Fruit fly (Drosophila melanogaster): ENCODE measurements around the gene CG7968.

Gene CG7968

dm6 chr2L:13829540-13829939 lies 19.7 kb upstream of the CG7968 start, which contains the start of the genes Arpc1 and Orc5 (continued):
- TF ChIP-seq CG12391 (tag; optimal IDR thresholded peaks at IDR 0.05): no peak
- peak; percentile 79 for TF ChIP-seq CG4617 (GFP tag; optimal IDR thresholded peaks at IDR 0.05; ENCODE audit: borderline replicate concordance)
- TF ChIP-seq CG15073 (GFP tag; optimal IDR thresholded peaks at IDR 0.05): no peak
- no peak for TF ChIP-seq Gug (GFP tag; IDR thresholded peaks at IDR 0.05)
- no peak for TF ChIP-seq CG13775 (GFP tag; optimal IDR thresholded peaks at IDR 0.05)
- TF ChIP-seq Nf-YA (GFP tag; IDR thresholded peaks at IDR 0.05): no peak
- TF ChIP-seq CG2202 (tag; optimal IDR thresholded peaks at IDR 0.05): no peak
- peak; percentile 78 for TF ChIP-seq CG42726 (GFP tag; IDR thresholded peaks at IDR 0.05; ENCODE audit: partially characterized antibody)
- no peak for TF ChIP-seq sim (GFP tag; IDR thresholded peaks at IDR 0.05)
- TF ChIP-seq CG30403 (GFP tag; optimal IDR thresholded peaks at IDR 0.05): no peak
- no peak for TF ChIP-seq D19A (tag; optimal IDR thresholded peaks at IDR 0.05)
- TF ChIP-seq CG31365 (tag; optimal IDR thresholded peaks at IDR 0.05): no peak
- no peak for TF ChIP-seq H15 (GFP tag; IDR thresholded peaks at IDR 0.05)
- no peak for TF ChIP-seq CG34376 (GFP tag; optimal IDR thresholded peaks at IDR 0.05)
- TF ChIP-seq wdn (GFP tag; IDR thresholded peaks at IDR 0.05): no peak
- TF ChIP-seq mam (GFP tag; optimal IDR thresholded peaks at IDR 0.05): no peak
- TF ChIP-seq hth (optimal IDR thresholded peaks at IDR 0.05): no peak
- no peak for TF ChIP-seq CG10959 (GFP tag; IDR thresholded peaks at IDR 0.05)
- TF ChIP-seq CG9727 (GFP tag; optimal IDR thresholded peaks at IDR 0.05): no peak
- TF ChIP-seq Atf6 (GFP tag; IDR thresholded peaks at IDR 0.05): no peak
- no peak for TF ChIP-seq Atf-2 (GFP tag; optimal IDR thresholded peaks at IDR 0.05)
- no peak for TF ChIP-seq bcd (GFP tag; optimal IDR thresholded peaks at IDR 0.05)
- no peak for TF ChIP-seq CG17385 (GFP tag; optimal IDR thresholded peaks at IDR 0.05)
- peak; percentile 76 for TF ChIP-seq Med (GFP tag)
- no peak for TF ChIP-seq shn (GFP tag; optimal IDR thresholded peaks at IDR 0.05)
- no peak for TF ChIP-seq sisA (GFP tag; IDR thresholded peaks at IDR 0.05)
- no peak for TF ChIP-seq zfh1 (GFP tag; IDR thresholded peaks at IDR 0.05)
- TF ChIP-seq ap (GFP tag; IDR thresholded peaks at IDR 0.05): no peak
- TF ChIP-seq CG30020 (tag; optimal IDR thresholded peaks at IDR 0.05): peak; percentile 39
- peak; percentile 81; the same call in 1 of the 3 replicates for TF ChIP-seq mld (GFP tag; IDR thresholded peaks at IDR 0.05; ENCODE audit: partially characterized antibody)
- TF ChIP-seq CG18476 (GFP tag; optimal IDR thresholded peaks at IDR 0.05): no peak
- TF ChIP-seq MTF-1 (GFP tag; optimal IDR thresholded peaks at IDR 0.05; ENCODE audit: borderline replicate concordance): no peak
- no peak for TF ChIP-seq fu2 (GFP tag; optimal IDR thresholded peaks at IDR 0.05)
- TF ChIP-seq CG10209 (GFP tag; optimal IDR thresholded peaks at IDR 0.05): no peak
- no peak for TF ChIP-seq CTCF (GFP tag; optimal IDR thresholded peaks at IDR 0.05)
- no peak for TF ChIP-seq ranshi (GFP tag; IDR thresholded peaks at IDR 0.05)
- peak; percentile 69 for TF ChIP-seq CG7963 (GFP tag; IDR thresholded peaks at IDR 0.05; ENCODE audit: partially characterized antibody)
- TF ChIP-seq CG10462 (GFP tag; optimal IDR thresholded peaks at IDR 0.05): no peak
- TF ChIP-seq Mad (GFP tag; optimal IDR thresholded peaks at IDR 0.05): no peak
- TF ChIP-seq YL-1 (GFP tag; optimal IDR thresholded peaks at IDR 0.05): peak; percentile 82
- TF ChIP-seq hkb (optimal IDR thresholded peaks at IDR 0.05): no peak
- no peak for TF ChIP-seq hkb (GFP tag; IDR thresholded peaks at IDR 0.05)
- TF ChIP-seq CG11247 (GFP tag; IDR thresholded peaks at IDR 0.05): no peak
- TF ChIP-seq onecut (GFP tag; IDR thresholded peaks at IDR 0.05): peak; percentile 48
- TF ChIP-seq CG4707 (GFP tag; optimal IDR thresholded peaks at IDR 0.05): no peak
- no peak for TF ChIP-seq CG6175 (GFP tag; IDR thresholded peaks at IDR 0.05)
- no peak for TF ChIP-seq Dad (GFP tag; optimal IDR thresholded peaks at IDR 0.05)
- TF ChIP-seq sob (GFP tag; IDR thresholded peaks at IDR 0.05): no peak
- no peak for TF ChIP-seq lov (optimal IDR thresholded peaks at IDR 0.05)
- TF ChIP-seq lov (GFP tag; IDR thresholded peaks at IDR 0.05): no peak
- no peak for TF ChIP-seq chn (GFP tag; optimal IDR thresholded peaks at IDR 0.05)
- TF ChIP-seq tin (GFP tag; optimal IDR thresholded peaks at IDR 0.05): no peak
- TF ChIP-seq Hr3 (GFP tag; optimal IDR thresholded peaks at IDR 0.05): no peak
- TF ChIP-seq CG2116 (GFP tag; optimal IDR thresholded peaks at IDR 0.05): peak; percentile 81
